Worm (Caenorhabditis elegans) whole organism, young adult: Measurements from ENCODE around the gene Y40C7B.4.

Source experiments
- B0261.1 ChIP-seq: sonication (generic microtip); optimal IDR thresholded peaks from 2 replicates; lab custom pipeline; 2016; ENCODE audit warnings: mild to moderate bottlenecking, missing genetic modification characterization, moderate library complexity, missing compliant biosample characterization
- C06A6.2 ChIP-seq: fragments of 200-800 bp; sonication (Bioruptor generic); conservative IDR thresholded peaks from 2 replicates; pipeline ENCODE4 v1.3.6; 2022; ENCODE audit warnings: missing genetic modification characterization, missing compliant biosample characterization
- F57C9.4 ChIP-seq: sonication (generic microtip); optimal IDR thresholded peaks from 2 replicates; lab custom pipeline; 2017; ENCODE audit warnings: mild to moderate bottlenecking, missing genetic modification characterization, missing compliant biosample characterization
- K11D2.4 ChIP-seq: fragments of 200-800 bp; sonication (Bioruptor generic); IDR thresholded peaks from 2 replicates; pipeline ENCODE4 v1.3.6; 2022; ENCODE audit warnings: missing genetic modification reagents, missing genetic modification characterization, missing compliant biosample characterization
- T26A5.8 ChIP-seq: sonication (generic microtip); optimal IDR thresholded peaks from 2 replicates; lab custom pipeline; 2016; ENCODE audit warnings: missing genetic modification characterization, missing compliant biosample characterization
- ama-1 ChIP-seq, 3 experiments: fragments of 150-350 bp in 1 of 3; sonication (generic microtip) in 2 of 3; optimal IDR thresholded peaks; 2 replicates each; lab custom pipeline; 2014 to 2018; ENCODE audit warnings: missing biosample characterization in 2 of 3, missing genetic modification characterization in 2 of 3, missing genetic modification reagents in 2 of 3
- atf-7 ChIP-seq: sonication (generic microtip); optimal IDR thresholded peaks from 2 replicates; lab custom pipeline; 2017; ENCODE audit warnings: mild to moderate bottlenecking, missing genetic modification characterization, missing compliant biosample characterization
- attf-3 ChIP-seq: fragments of 200-800 bp; sonication (Bioruptor generic); conservative IDR thresholded peaks from 2 replicates; pipeline ENCODE4 v1.3.6; 2022; ENCODE audit warnings: missing genetic modification reagents, missing genetic modification characterization, missing compliant biosample characterization
- attf-6 ChIP-seq: fragments of 200-800 bp; sonication (Bioruptor generic); IDR thresholded peaks from 2 replicates; pipeline ENCODE4 v1.3.6; 2022; ENCODE audit warnings: missing genetic modification reagents, missing genetic modification characterization, missing compliant biosample characterization
- bed-1 ChIP-seq: fragments of 200-800 bp; sonication (Bioruptor generic); IDR thresholded peaks from 2 replicates; pipeline ENCODE4 v1.3.6; 2022; ENCODE audit warnings: missing genetic modification reagents, missing genetic modification characterization, missing compliant biosample characterization
- bed-2 ChIP-seq: fragments of 200-800 bp; sonication (Bioruptor generic); IDR thresholded peaks from 2 replicates; pipeline ENCODE4 v1.3.6; 2022; ENCODE audit warnings: missing genetic modification reagents, missing genetic modification characterization, missing compliant biosample characterization
- cebp-1 ChIP-seq, 2 experiments: fragments of 200-800 bp in 1 of 2; sonication (Bioruptor generic) in 1 of 2; sonication (generic microtip) in 1 of 2; IDR thresholded peaks in 1 of 2; optimal IDR thresholded peaks in 1 of 2; 2 replicates each; pipeline versions ENCODE4 v1.3.6 to Lab custom; 2017 to 2022; ENCODE audit warnings: missing compliant biosample characterization in 2 of 2, missing genetic modification characterization in 2 of 2, mild to moderate bottlenecking in 1 of 2, missing genetic modification reagents in 1 of 2, moderate library complexity in 1 of 2
- ceh-58 ChIP-seq: fragments of 200-800 bp; sonication (Bioruptor generic); IDR thresholded peaks from 2 replicates; pipeline ENCODE4 v1.3.6; 2022; ENCODE audit warnings: missing genetic modification characterization, missing compliant biosample characterization
- die-1 ChIP-seq: sonication (generic microtip); optimal IDR thresholded peaks from 2 replicates; lab custom pipeline; 2016; ENCODE audit warnings: missing genotype, mild to moderate bottlenecking, missing genetic modification characterization, missing compliant biosample characterization
- dpl-1 ChIP-seq: fragments of 150-350 bp; optimal IDR thresholded peaks from 2 replicates; lab custom pipeline; 2014; ENCODE audit warnings: missing biosample characterization, missing genetic modification reagents, missing genetic modification characterization
- egl-44 ChIP-seq: fragments of 200-800 bp; sonication (Bioruptor generic); IDR thresholded peaks from 2 replicates; pipeline ENCODE4 v1.3.6; 2022; ENCODE audit warnings: missing genetic modification reagents, missing genetic modification characterization, missing compliant biosample characterization
- hrde-1 ChIP-seq: sonication (generic microtip); optimal IDR thresholded peaks from 2 replicates; lab custom pipeline; 2016; ENCODE audit warnings: missing genetic modification characterization, mild to moderate bottlenecking, missing compliant biosample characterization, moderate library complexity, missing genotype, missing genetic modification reagents, borderline replicate concordance
- hsf-1 ChIP-seq: fragments of 200-800 bp; sonication (Bioruptor generic); IDR thresholded peaks from 2 replicates; pipeline ENCODE4 v1.3.6; 2022; ENCODE audit warnings: missing genetic modification reagents, missing genetic modification characterization, missing compliant biosample characterization
- let-607 ChIP-seq, 2 experiments: fragments of 200-800 bp in 1 of 2; sonication (Bioruptor generic) in 1 of 2; sonication (generic microtip) in 1 of 2; optimal IDR thresholded peaks; 2 replicates each; lab custom pipeline; 2016 to 2018; ENCODE audit warnings: mild to moderate bottlenecking in 2 of 2, missing compliant biosample characterization in 2 of 2, missing genetic modification characterization in 2 of 2, moderate library complexity in 2 of 2, missing genotype in 1 of 2
- lin-40 ChIP-seq: sonication (generic microtip); optimal IDR thresholded peaks from 2 replicates; lab custom pipeline; 2016; ENCODE audit warnings: missing genetic modification characterization, mild to moderate bottlenecking, missing compliant biosample characterization, missing genotype, missing genetic modification reagents
- lir-1 ChIP-seq: fragments of 200-800 bp; sonication (Bioruptor generic); conservative IDR thresholded peaks from 2 replicates; pipeline ENCODE4 v1.3.6; 2022; ENCODE audit warnings: missing genetic modification reagents, missing genetic modification characterization, missing compliant biosample characterization
- lsy-27 ChIP-seq: sonication (generic microtip); optimal IDR thresholded peaks from 2 replicates; lab custom pipeline; 2017; ENCODE audit warnings: missing genetic modification characterization, mild to moderate bottlenecking, missing compliant biosample characterization, antibody characterized with exemption, missing genotype, borderline replicate concordance; ENCODE audit not compliant: insufficient read depth
- madf-10 ChIP-seq: sonication (generic microtip); optimal IDR thresholded peaks from 2 replicates; lab custom pipeline; 2016; ENCODE audit warnings: mild to moderate bottlenecking, missing genetic modification characterization, missing compliant biosample characterization
- mel-28 ChIP-seq: sonication (generic microtip); optimal IDR thresholded peaks from 2 replicates; lab custom pipeline; 2016; ENCODE audit warnings: borderline replicate concordance, mild to moderate bottlenecking, missing genetic modification characterization, missing compliant biosample characterization
- nhr-120 ChIP-seq: fragments of 200-800 bp; sonication (Bioruptor generic); IDR thresholded peaks from 2 replicates; pipeline ENCODE4 v1.3.6; 2022; ENCODE audit warnings: missing genetic modification characterization, missing compliant biosample characterization
- nhr-80 ChIP-seq: sonication (generic microtip); optimal IDR thresholded peaks from 2 replicates; lab custom pipeline; 2016; ENCODE audit warnings: missing genetic modification characterization, missing compliant biosample characterization
- rec-8 ChIP-seq, 2 experiments: sonication (generic microtip); optimal IDR thresholded peaks; 2 replicates each; lab custom pipeline; 2016; ENCODE audit warnings: mild to moderate bottlenecking in 2 of 2, missing genetic modification characterization in 2 of 2, missing genetic modification reagents in 2 of 2, missing genotype in 2 of 2, missing biosample characterization in 1 of 2, missing compliant biosample characterization in 1 of 2, moderate library complexity in 1 of 2
- rpc-1 ChIP-seq, 2 experiments: fragments of 150-350 bp in 1 of 2; sonication (generic microtip) in 1 of 2; optimal IDR thresholded peaks; 2 replicates each; lab custom pipeline; 2014 to 2018; ENCODE audit warnings: missing biosample characterization in 1 of 2, missing genetic modification characterization in 1 of 2, missing genetic modification reagents in 1 of 2, missing genotype in 1 of 2
- snpc-1.1 ChIP-seq: sonication (generic microtip); optimal IDR thresholded peaks from 2 replicates; lab custom pipeline; 2017; ENCODE audit warnings: missing genetic modification characterization, mild to moderate bottlenecking, missing compliant biosample characterization, antibody characterized with exemption, moderate library complexity, missing genotype, missing genetic modification reagents; ENCODE audit not compliant: insufficient read depth
- snpc-1.3 ChIP-seq: sonication (generic microtip); optimal IDR thresholded peaks from 2 replicates; lab custom pipeline; 2017; ENCODE audit warnings: missing genetic modification characterization, mild to moderate bottlenecking, missing compliant biosample characterization, antibody characterized with exemption, moderate library complexity, missing genotype, missing genetic modification reagents; ENCODE audit not compliant: insufficient read depth
- sptf-2 ChIP-seq: fragments of 200-800 bp; sonication (Bioruptor generic); optimal IDR thresholded peaks from 2 replicates; lab custom pipeline; 2018; ENCODE audit warnings: mild to moderate bottlenecking, missing genetic modification characterization, missing compliant biosample characterization
- tbp1 ChIP-seq: fragments of 200-800 bp; sonication (Bioruptor generic); optimal IDR thresholded peaks from 2 replicates; lab custom pipeline; 2018; ENCODE audit warnings: mild to moderate bottlenecking, missing genetic modification characterization, missing compliant biosample characterization
- unc-130 ChIP-seq: sonication (generic microtip); optimal IDR thresholded peaks from 2 replicates; lab custom pipeline; 2016; ENCODE audit warnings: missing genetic modification reagents, missing genetic modification characterization, missing compliant biosample characterization
- unc-62 ChIP-seq: fragments of 150-350 bp; optimal IDR thresholded peaks from 2 replicates; lab custom pipeline; 2014; ENCODE audit warnings: missing biosample characterization, missing genetic modification reagents, missing genetic modification characterization
- xnd-1 ChIP-seq: sonication (generic microtip); optimal IDR thresholded peaks from 2 replicates; lab custom pipeline; 2016; ENCODE audit warnings: missing genotype, missing genetic modification reagents, missing genetic modification characterization, missing compliant biosample characterization
- ztf-22 ChIP-seq: fragments of 200-800 bp; sonication (Bioruptor generic); optimal IDR thresholded peaks from 2 replicates; lab custom pipeline; 2018; ENCODE audit warnings: mild to moderate bottlenecking, missing genetic modification characterization, moderate library complexity, missing compliant biosample characterization
- ztf-25 ChIP-seq: fragments of 200-800 bp; sonication (Bioruptor generic); IDR thresholded peaks from 2 replicates; pipeline ENCODE4 v1.3.6; 2022; ENCODE audit warnings: missing genetic modification reagents, missing genetic modification characterization, missing compliant biosample characterization
- ztf-3 ChIP-seq: fragments of 200-800 bp; sonication (Bioruptor generic); optimal IDR thresholded peaks from 2 replicates; lab custom pipeline; 2018; ENCODE audit warnings: mild to moderate bottlenecking, missing genetic modification characterization, missing compliant biosample characterization

Gene Y40C7B.4

ce11 chrX:17288378-17288777 is 31.8 kb upstream of the Y40C7B.4 start (continued):
- TF ChIP-seq K11D2.4 (GFP tag; lab: Robert Waterston, UW) (no peak), snpc-1.1 (tag; lab: Kevin White, UChicago) (no peak), ztf-25 (GFP tag; lab: Robert Waterston, UW) (no peak), ama-1 (optimal IDR thresholded peaks at IDR 0.05; lab: Kevin White, UChicago) (no peak), ama-1 (GFP tag; optimal IDR thresholded peaks at IDR 0.05; lab: Kevin White, UChicago) (no peak), bed-2 (GFP tag; lab: Robert Waterston, UW) (no peak), hrde-1 (tag; lab: Kevin White, UChicago) (no peak), ztf-22 (GFP tag; lab: Kevin White, UChicago) (no peak), T26A5.8 (tag; lab: Kevin White, UChicago) (no peak), die-1 (tag; lab: Kevin White, UChicago) (no peak), mel-28 (tag; lab: Kevin White, UChicago) (peak; percentile 88), unc-130 (no peak), F57C9.4 (tag; lab: Kevin White, UChicago) (no peak), sptf-2 (GFP tag; lab: Kevin White, UChicago) (no peak), nhr-120 (GFP tag; lab: Robert Waterston, UW) (no peak), B0261.1 (tag; lab: Kevin White, UChicago) (no peak), ceh-58 (GFP tag; lab: Robert Waterston, UW) (0 out of 2 replicates have a peak, but pooled peaks have one; percentile 25), attf-6 (GFP tag; lab: Robert Waterston, UW) (no peak), cebp-1 (GFP tag; IDR thresholded peaks at IDR 0.05; lab: Robert Waterston, UW) (no peak), cebp-1 (tag; optimal IDR thresholded peaks at IDR 0.05; lab: Kevin White, UChicago) (no peak), ztf-3 (no peak), tbp1 (GFP tag; lab: Kevin White, UChicago) (no peak), lsy-27 (tag; lab: Kevin White, UChicago) (no peak), C06A6.2 (no peak), hsf-1 (GFP tag; lab: Robert Waterston, UW) (peak; percentile 97), atf-7 (no peak), xnd-1 (tag; lab: Kevin White, UChicago) (no peak)

- TF ChIP-seq rpc-1 (optimal IDR thresholded peaks at IDR 0.05; lab: Kevin White, UChicago) (peak; percentile 4), rpc-1 (tag; optimal IDR thresholded peaks at IDR 0.05; lab: Kevin White, UChicago) (peak; percentile 35), B0261.1 (tag; lab: Kevin White, UChicago) (peak; percentile 38), lin-40 (tag; lab: Kevin White, UChicago) (peak; percentile 83), nhr-80 (tag; lab: Kevin White, UChicago) (peak; percentile 62), let-607 (tag; optimal IDR thresholded peaks at IDR 0.05; lab: Kevin White, UChicago) (peak in 1 of 2 experiments; percentile 34), egl-44 (0 out of 2 replicates have a peak, but pooled peaks have one; percentile 32)
These were observed 837 bp downstream of the Y40C7B.4 start for ce11 chrX:17255750-17256149.

- TF ChIP-seq ceh-58 (GFP tag; lab: Robert Waterston, UW) (no peak), snpc-1.3 (no peak)
These were observed 9.3 kb downstream of the Y40C7B.4 start for ce11 chrX:17247260-17247659.

DNA sequence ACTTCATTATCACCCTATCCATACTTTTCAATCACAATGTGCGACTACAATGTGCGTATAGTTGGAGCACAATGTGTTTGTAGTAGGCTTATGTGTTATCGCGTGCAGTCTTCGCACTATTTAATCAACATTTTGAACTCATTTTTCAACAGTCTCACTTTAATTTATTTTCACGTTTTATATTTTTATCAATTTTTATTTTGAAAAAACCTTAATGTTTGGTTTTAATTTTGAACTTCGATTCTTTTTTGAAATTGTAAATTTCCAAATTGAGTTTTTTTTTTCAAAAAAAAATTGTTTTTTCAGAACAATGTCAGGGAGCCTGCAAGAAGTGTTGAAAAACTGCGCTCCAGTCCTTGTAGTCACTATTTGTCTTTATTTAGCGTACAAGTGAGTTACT is 13.5 kb downstream of the Y40C7B.4 start, which contains the start of gene T25G12.13:
TSS of gene T25G12.13 (plus strand) at position 301 of the 400 bp plus-strand sequence.
- no peak for TF ChIP-seq madf-10 (tag; lab: Kevin White, UChicago)
- no peak for TF ChIP-seq bed-1 (GFP tag; lab: Robert Waterston, UW)
- no peak for TF ChIP-seq ztf-3
- no peak for TF ChIP-seq rec-8 (tag; optimal IDR thresholded peaks at IDR 0.05; lab: Kevin White, UChicago)
- no peak for TF ChIP-seq unc-62
- TF ChIP-seq dpl-1, result no peak
- TF ChIP-seq attf-3, result no peak
- TF ChIP-seq lir-1, result no peak
